Worm (Caenorhabditis elegans) whole organism, L2 larva: ENCODE results near the gene swsn-4.

Source experiments
- dmd-4 ChIP-seq: sonication (generic microtip); optimal IDR thresholded peaks from 2 replicates; lab custom pipeline; 2017; ENCODE audit warnings: missing biosample characterization, missing genetic modification characterization
- lsy-2 ChIP-seq, 2 experiments: fragments of 150-350 bp in 1 of 2; sonication (generic microtip) in 1 of 2; optimal IDR thresholded peaks; 2 replicates each; lab custom pipeline; 2014 to 2017; ENCODE audit warnings: missing biosample characterization in 2 of 2, missing genetic modification characterization in 2 of 2

- TF ChIP-seq lsy-2 (tag; optimal IDR thresholded peaks at IDR 0.05; lab: Kevin White, UChicago), result no peak
- TF ChIP-seq dmd-4 (tag; lab: Kevin White, UChicago), result no peak
Observed at ce11 chrIV:11146492-11146891, 20.7 kb downstream of the swsn-4 start.
